Fruit fly (Drosophila melanogaster) whole organism, embryonic: Measurements from ENCODE around the gene BckdhA.

Experiments
- Antp ChIP-seq: fragments of 200-800 bp; sonication (Bioruptor generic); optimal IDR thresholded peaks from 3 replicates; lab custom pipeline; 2016; ENCODE audit warnings: missing biosample characterization, missing genetic modification characterization
- Atf-2 ChIP-seq: fragments of 200-800 bp; sonication (Bioruptor generic); optimal IDR thresholded peaks from 2 replicates; lab custom pipeline; 2016; ENCODE audit warnings: missing biosample characterization, missing genetic modification characterization
- Bdp1 ChIP-seq: fragments of 200-800 bp; sonication (Bioruptor generic); optimal IDR thresholded peaks from 3 replicates; lab custom pipeline; 2016; ENCODE audit warnings: missing biosample characterization, missing genetic modification characterization
- Blimp-1 ChIP-seq: fragments of 200-800 bp; sonication (Bioruptor generic); optimal IDR thresholded peaks from 3 replicates; lab custom pipeline; 2018; ENCODE audit warnings: missing biosample characterization, missing genetic modification characterization, mild to moderate bottlenecking, moderate library complexity, missing genetic modification reagents
- CG10267 ChIP-seq: fragments of 200-800 bp; sonication (Bioruptor generic); optimal IDR thresholded peaks from 2 replicates; lab custom pipeline; 2018; ENCODE audit warnings: missing biosample characterization, mild to moderate bottlenecking, missing genetic modification characterization, moderate library complexity
- CG10366 ChIP-seq: fragments of 200-800 bp; sonication (Bioruptor generic); IDR thresholded peaks from 2 replicates; pipeline ENCODE4 v1.3.6; 2022; ENCODE audit warnings: missing biosample characterization, missing genetic modification characterization
- CG11398 ChIP-seq: fragments of 200-800 bp; sonication (Bioruptor generic); optimal IDR thresholded peaks from 2 replicates; lab custom pipeline; 2016; ENCODE audit warnings: missing biosample characterization, missing genetic modification characterization
- CG12071 ChIP-seq: fragments of 200-800 bp; sonication (Bioruptor generic); optimal IDR thresholded peaks from 3 replicates; lab custom pipeline; 2018; ENCODE audit warnings: missing biosample characterization, mild to moderate bottlenecking, missing genetic modification characterization
- CG13775 ChIP-seq: fragments of 200-800 bp; sonication (Bioruptor generic); optimal IDR thresholded peaks from 3 replicates; lab custom pipeline; 2017; ENCODE audit warnings: missing biosample characterization, mild to moderate bottlenecking, missing genetic modification characterization
- CG1647 ChIP-seq: fragments of 200-800 bp; sonication (Bioruptor generic); optimal IDR thresholded peaks from 3 replicates; lab custom pipeline; 2016; ENCODE audit warnings: missing biosample characterization, missing genetic modification characterization
- CG17385 ChIP-seq: fragments of 200-800 bp; sonication (Bioruptor generic); optimal IDR thresholded peaks from 3 replicates; lab custom pipeline; 2018; ENCODE audit warnings: missing biosample characterization, mild to moderate bottlenecking, missing genetic modification characterization
- CG1792 ChIP-seq: fragments of 200-800 bp; sonication (Bioruptor generic); optimal IDR thresholded peaks from 2 replicates; lab custom pipeline; 2016; ENCODE audit warnings: missing biosample characterization, missing genetic modification characterization
- CG18476 ChIP-seq: fragments of 200-800 bp; sonication (Bioruptor generic); optimal IDR thresholded peaks from 2 replicates; lab custom pipeline; 2016; ENCODE audit warnings: missing biosample characterization, mild to moderate bottlenecking, missing genetic modification characterization
- CG18619 ChIP-seq: fragments of 200-800 bp; sonication (Bioruptor generic); optimal IDR thresholded peaks from 3 replicates; lab custom pipeline; 2017; ENCODE audit warnings: missing biosample characterization, mild to moderate bottlenecking, missing genetic modification characterization
- CG30020 ChIP-seq: fragments of 200-800 bp; optimal IDR thresholded peaks from 2 replicates; lab custom pipeline; 2019; ENCODE audit warnings: missing biosample characterization, mild to moderate bottlenecking, missing genetic modification characterization, moderate library complexity
- CG31224 ChIP-seq: fragments of 200-800 bp; sonication (Bioruptor generic); IDR thresholded peaks from 2 replicates; pipeline ENCODE4 v1.3.6; 2022; ENCODE audit warnings: missing biosample characterization, missing genetic modification characterization
- CG3847 ChIP-seq: fragments of 200-800 bp; sonication (Bioruptor generic); IDR thresholded peaks from 2 replicates; pipeline ENCODE4 v1.3.6; 2022; ENCODE audit warnings: missing biosample characterization, missing genetic modification characterization
- CG4617 ChIP-seq: fragments of 200-800 bp; sonication (Bioruptor generic); optimal IDR thresholded peaks from 3 replicates; lab custom pipeline; 2016; ENCODE audit warnings: missing biosample characterization, missing genetic modification characterization, borderline replicate concordance
- CG5245 ChIP-seq: fragments of 200-800 bp; sonication (Bioruptor generic); optimal IDR thresholded peaks from 3 replicates; lab custom pipeline; 2016; ENCODE audit warnings: missing biosample characterization, missing genetic modification characterization
- CG6689 ChIP-seq: fragments of 200-800 bp; sonication (Bioruptor generic); IDR thresholded peaks from 2 replicates; pipeline ENCODE4 v1.3.6; 2022; ENCODE audit warnings: missing biosample characterization, missing genetic modification characterization
- D ChIP-seq, 2 experiments: fragments of 200-800 bp in 1 of 2; fragments of >200 bp in 1 of 2; sonication (Bioruptor generic) in 1 of 2; optimal IDR thresholded peaks; 2 replicates in 1 of 2; 3 replicates in 1 of 2; lab custom pipeline; 2017; ENCODE audit warnings: mild to moderate bottlenecking in 1 of 2, missing biosample characterization in 1 of 2, missing genetic modification characterization in 1 of 2, missing genetic modification reagents in 1 of 2
- Dek ChIP-seq: fragments of 200-800 bp; sonication (Bioruptor generic); optimal IDR thresholded peaks from 3 replicates; lab custom pipeline; 2019; ENCODE audit warnings: missing biosample characterization, mild to moderate bottlenecking, missing genetic modification characterization, moderate library complexity
- Eip74EF ChIP-seq, 2 experiments: fragments of 200-800 bp in 1 of 2; fragments of >200 bp in 1 of 2; sonication (Bioruptor generic) in 1 of 2; optimal IDR thresholded peaks; 2 replicates each; lab custom pipeline; 2017 to 2019; ENCODE audit warnings: missing biosample characterization in 2 of 2, missing genetic modification characterization in 2 of 2, mild to moderate bottlenecking in 1 of 2, moderate library complexity in 1 of 2
- Ets97D ChIP-seq: fragments of 200-800 bp; sonication (Bioruptor generic); optimal IDR thresholded peaks from 3 replicates; lab custom pipeline; 2016; ENCODE audit warnings: missing biosample characterization, missing genetic modification characterization
- Lhr ChIP-seq: fragments of 200-800 bp; sonication (Bioruptor generic); optimal IDR thresholded peaks from 3 replicates; lab custom pipeline; 2017; ENCODE audit warnings: mild to moderate bottlenecking, missing biosample characterization, missing genetic modification reagents, missing genetic modification characterization
- Max ChIP-seq: fragments of 200-800 bp; sonication (Bioruptor generic); optimal IDR thresholded peaks from 2 replicates; lab custom pipeline; 2016; ENCODE audit warnings: missing biosample characterization, mild to moderate bottlenecking, missing genetic modification characterization
- Mes4 ChIP-seq: fragments of 200-800 bp; sonication (Bioruptor generic); optimal IDR thresholded peaks from 2 replicates; lab custom pipeline; 2016; ENCODE audit warnings: missing biosample characterization, missing genetic modification characterization
- NC2β ChIP-seq: fragments of 200-800 bp; sonication (Bioruptor generic); optimal IDR thresholded peaks from 2 replicates; lab custom pipeline; 2016; ENCODE audit warnings: missing biosample characterization, missing genetic modification characterization
- Poxn ChIP-seq: fragments of 200-800 bp; sonication (Bioruptor generic); IDR thresholded peaks from 2 replicates; pipeline ENCODE4 v1.3.6; 2022; ENCODE audit warnings: missing biosample characterization, missing genetic modification characterization
- Rx ChIP-seq: fragments of 200-800 bp; sonication (Bioruptor generic); IDR thresholded peaks from 2 replicates; pipeline ENCODE4 v1.3.6; 2022; ENCODE audit warnings: missing biosample characterization, missing genetic modification characterization
- Side ChIP-seq: fragments of 200-800 bp; sonication (Bioruptor generic); optimal IDR thresholded peaks from 2 replicates; lab custom pipeline; 2016; ENCODE audit warnings: missing biosample characterization, missing genetic modification characterization
- bcd ChIP-seq: fragments of 200-800 bp; sonication (Bioruptor generic); optimal IDR thresholded peaks from 2 replicates; lab custom pipeline; 2017; ENCODE audit warnings: missing biosample characterization, mild to moderate bottlenecking, missing genetic modification characterization
- bsh ChIP-seq, 2 experiments: fragments of 200-800 bp; sonication (Bioruptor generic); optimal IDR thresholded peaks; 2 replicates each; lab custom pipeline; 2017 to 2018; ENCODE audit warnings: mild to moderate bottlenecking in 2 of 2, missing biosample characterization in 2 of 2, missing genetic modification characterization in 2 of 2, moderate library complexity in 1 of 2
- da ChIP-seq: fragments of 200-800 bp; sonication (Bioruptor generic); optimal IDR thresholded peaks from 2 replicates; lab custom pipeline; 2016; ENCODE audit warnings: missing biosample characterization, missing genetic modification characterization
- gem ChIP-seq: fragments of 200-800 bp; sonication (Bioruptor generic); optimal IDR thresholded peaks from 2 replicates; lab custom pipeline; 2019; ENCODE audit warnings: missing biosample characterization, mild to moderate bottlenecking, missing genetic modification characterization, moderate library complexity
- jigr1 ChIP-seq: fragments of 200-800 bp; sonication (Bioruptor generic); IDR thresholded peaks from 3 replicates; pipeline ENCODE4 v1.3.6; 2022; ENCODE audit warnings: missing biosample characterization, missing genetic modification characterization
- mirr ChIP-seq: fragments of 200-800 bp; sonication (Bioruptor generic); optimal IDR thresholded peaks from 3 replicates; lab custom pipeline; 2018; ENCODE audit warnings: missing biosample characterization, mild to moderate bottlenecking, missing genetic modification characterization
- nerfin-1 ChIP-seq: fragments of 200-800 bp; sonication (Bioruptor generic); optimal IDR thresholded peaks from 3 replicates; lab custom pipeline; 2019; ENCODE audit warnings: missing biosample characterization, mild to moderate bottlenecking, missing genetic modification characterization, moderate library complexity
- pfk ChIP-seq: fragments of 200-800 bp; sonication (Bioruptor generic); optimal IDR thresholded peaks from 2 replicates; lab custom pipeline; 2018; ENCODE audit warnings: missing biosample characterization, mild to moderate bottlenecking, missing genetic modification characterization, moderate library complexity
- ranshi ChIP-seq: fragments of 200-800 bp; sonication (Bioruptor generic); IDR thresholded peaks from 2 replicates; pipeline ENCODE4 v1.3.6; 2022; ENCODE audit warnings: missing biosample characterization, missing genetic modification characterization
- rib ChIP-seq: fragments of 200-800 bp; sonication (Bioruptor generic); IDR thresholded peaks from 2 replicates; pipeline ENCODE4 v1.3.6; 2022; ENCODE audit warnings: missing biosample characterization, missing genetic modification characterization
- sens ChIP-seq: fragments of 200-800 bp; sonication (Bioruptor generic); peaks from one replicate; lab custom pipeline; 2016; ENCODE audit warnings: missing biosample characterization, missing genetic modification characterization
- slbo ChIP-seq: fragments of 200-800 bp; sonication (Bioruptor generic); IDR thresholded peaks from 2 replicates; pipeline ENCODE4 v1.3.6; 2022; ENCODE audit warnings: missing biosample characterization, missing genetic modification characterization
- tgo ChIP-seq: fragments of 200-800 bp; sonication (Bioruptor generic); IDR thresholded peaks from 3 replicates; pipeline ENCODE4 v1.3.6; 2022; ENCODE audit warnings: missing biosample characterization, missing genetic modification characterization
- tin ChIP-seq: fragments of 200-800 bp; sonication (Bioruptor generic); optimal IDR thresholded peaks from 3 replicates; lab custom pipeline; 2016; ENCODE audit warnings: missing biosample characterization, missing genetic modification characterization
- tna ChIP-seq: fragments of 200-800 bp; sonication (Bioruptor generic); IDR thresholded peaks from 2 replicates; pipeline ENCODE4 v1.3.6; 2022; ENCODE audit warnings: missing biosample characterization, missing genetic modification characterization; ENCODE audit not compliant: partially characterized antibody
- ttk ChIP-seq: fragments of 200-800 bp; sonication (Bioruptor generic); IDR thresholded peaks from 2 replicates; pipeline ENCODE4 v2.1.2; 2022; ENCODE audit warnings: missing biosample characterization, missing genetic modification characterization
- twi ChIP-seq: fragments of 200-800 bp; optimal IDR thresholded peaks from 2 replicates; lab custom pipeline; 2019; ENCODE audit warnings: missing biosample characterization, mild to moderate bottlenecking, missing genetic modification characterization, moderate library complexity
- zen2 ChIP-seq: fragments of 200-800 bp; sonication (Bioruptor generic); IDR thresholded peaks from 3 replicates; pipeline ENCODE4 v1.3.6; 2022; ENCODE audit warnings: missing biosample characterization, missing genetic modification characterization; ENCODE audit not compliant: partially characterized antibody

The BckdhA gene

dm6 chr3R:9586663-9587248 is 31.2 kb downstream of the BckdhA start, which contains the start of gene P58IPK (continued):
- TF ChIP-seq Eip74EF (GFP tag; optimal IDR thresholded peaks at IDR 0.05; lab: Kevin White, UChicago) (peak in 1 of 2 experiments; percentile 11), CG4617 (peak; percentile 79), ttk (GFP tag; lab: Robert Waterston, UW) (0 out of 2 replicates have a peak, but pooled peaks have one; percentile 44), D (optimal IDR thresholded peaks at IDR 0.05; lab: Kevin White, UChicago) (no peak), D (GFP tag; optimal IDR thresholded peaks at IDR 0.05; lab: Kevin White, UChicago) (no peak), CG30020 (tag; lab: Kevin White, UChicago) (peak; percentile 52), CG13775 (GFP tag; lab: Kevin White, UChicago) (peak; percentile 36), CG11398 (GFP tag; lab: Kevin White, UChicago) (peak; percentile 37), Atf-2 (GFP tag; lab: Kevin White, UChicago) (peak; percentile 56), mirr (GFP tag; lab: Kevin White, UChicago) (peak; percentile 0), jigr1 (GFP tag; lab: Robert Waterston, UW) (no peak), twi (tag; lab: Kevin White, UChicago) (peak; percentile 31), slbo (GFP tag; lab: Robert Waterston, UW) (peak; percentile 91), CG6689 (peak; percentile 61), Lhr (peak; percentile 65), Bdp1 (GFP tag; lab: Kevin White, UChicago) (peak; percentile 69), CG1792 (peak; percentile 53), nerfin-1 (tag; lab: Kevin White, UChicago) (peak; percentile 11), Max (peak; percentile 56), CG17385 (GFP tag; lab: Kevin White, UChicago) (peak; percentile 4), CG18619 (GFP tag; lab: Kevin White, UChicago) (peak; percentile 31), Poxn (GFP tag; lab: Robert Waterston, UW) (no peak), CG5245 (peak; percentile 30), CG1647 (GFP tag; lab: Kevin White, UChicago) (peak; percentile 57), tna (peak; percentile 88), rib (GFP tag; lab: Robert Waterston, UW) (peak; percentile 51), CG3847 (GFP tag; lab: Robert Waterston, UW) (peak; percentile 77), sens (GFP tag; lab: Kevin White, UChicago) (peak; percentile 91), NC2β (GFP tag; lab: Kevin White, UChicago) (peak; percentile 47), Blimp-1 (GFP tag; lab: Kevin White, UChicago) (peak; percentile 49), Side (peak; percentile 45), da (GFP tag; lab: Kevin White, UChicago) (peak; percentile 34), CG10267 (tag; lab: Kevin White, UChicago) (peak; percentile 68), bcd (GFP tag; lab: Kevin White, UChicago) (peak; percentile 58), CG12071 (GFP tag; lab: Kevin White, UChicago) (no peak), CG10366 (peak; percentile 56), tgo (peak; percentile 52), bsh (GFP tag; optimal IDR thresholded peaks at IDR 0.05; lab: Kevin White, UChicago) (peak in 1 of 2 experiments; percentile 45), CG31224 (GFP tag; lab: Robert Waterston, UW) (no peak), Rx (GFP tag; lab: Robert Waterston, UW) (peak; percentile 64; the same call in 1 of the 2 replicates), zen2 (GFP tag; lab: Robert Waterston, UW) (peak; percentile 79), Dek (tag; lab: Kevin White, UChicago) (peak; percentile 68), ranshi (peak; percentile 59), Mes4 (GFP tag; lab: Kevin White, UChicago) (peak; percentile 36), gem (tag; lab: Kevin White, UChicago) (peak; percentile 68), Ets97D (GFP tag; lab: Kevin White, UChicago) (peak; percentile 90), CG18476 (GFP tag; lab: Kevin White, UChicago) (peak; percentile 44), tin (GFP tag; lab: Kevin White, UChicago) (peak; percentile 69), Antp (GFP tag; lab: Kevin White, UChicago) (peak; percentile 77), pfk (GFP tag; lab: Kevin White, UChicago) (no peak)
